Fruit fly (Drosophila melanogaster) whole organism, embryonic: ENCODE measurements around the gene CG44385.

Experiments used
- ATbp ChIP-seq: fragments of 200-800 bp; sonication (Bioruptor generic); optimal IDR thresholded peaks from 2 replicates; lab custom pipeline; 2017; ENCODE audit warnings: missing biosample characterization, mild to moderate bottlenecking, missing genetic modification characterization, missing genetic modification reagents
- B-H2 ChIP-seq: fragments of 200-800 bp; sonication (Bioruptor generic); optimal IDR thresholded peaks from 2 replicates; lab custom pipeline; 2018; ENCODE audit warnings: missing biosample characterization, mild to moderate bottlenecking, missing genetic modification characterization
- Blimp-1 ChIP-seq: fragments of 200-800 bp; sonication (Bioruptor generic); optimal IDR thresholded peaks from 3 replicates; lab custom pipeline; 2018; ENCODE audit warnings: missing biosample characterization, missing genetic modification characterization, mild to moderate bottlenecking, moderate library complexity, missing genetic modification reagents
- CG12104 ChIP-seq: fragments of 200-800 bp; sonication (Bioruptor generic); optimal IDR thresholded peaks from 3 replicates; lab custom pipeline; 2016; ENCODE audit warnings: missing biosample characterization, missing genetic modification characterization
- CG12155 ChIP-seq: fragments of 200-800 bp; sonication (Bioruptor generic); optimal IDR thresholded peaks from 3 replicates; lab custom pipeline; 2016; ENCODE audit warnings: missing biosample characterization, missing genetic modification characterization
- CG13123 ChIP-seq: fragments of 200-800 bp; sonication (Bioruptor generic); optimal IDR thresholded peaks from 2 replicates; lab custom pipeline; 2016; ENCODE audit warnings: missing biosample characterization, missing genetic modification characterization
- CG14710 ChIP-seq: fragments of 200-800 bp; sonication (Bioruptor generic); optimal IDR thresholded peaks from 3 replicates; lab custom pipeline; 2019; ENCODE audit warnings: missing biosample characterization, mild to moderate bottlenecking, missing genetic modification characterization, moderate library complexity
- CG31365 ChIP-seq: fragments of 200-800 bp; sonication (Bioruptor generic); optimal IDR thresholded peaks from 2 replicates; lab custom pipeline; 2018; ENCODE audit warnings: missing biosample characterization, mild to moderate bottlenecking, missing genetic modification characterization
- CG32767 ChIP-seq: fragments of 200-800 bp; sonication (Bioruptor generic); IDR thresholded peaks from 2 replicates; pipeline ENCODE4 v1.3.6; 2022; ENCODE audit warnings: missing biosample characterization, missing genetic modification characterization
- CG6254 ChIP-seq: fragments of 200-800 bp; sonication (Bioruptor generic); optimal IDR thresholded peaks from 3 replicates; lab custom pipeline; 2017; ENCODE audit warnings: mild to moderate bottlenecking, missing biosample characterization, missing genetic modification reagents, missing genetic modification characterization
- CG7271 ChIP-seq: fragments of 200-800 bp; sonication (Bioruptor generic); optimal IDR thresholded peaks from 2 replicates; lab custom pipeline; 2018; ENCODE audit warnings: missing biosample characterization, mild to moderate bottlenecking, missing genetic modification characterization, moderate library complexity
- CG7963 ChIP-seq: fragments of 200-800 bp; sonication (Bioruptor generic); IDR thresholded peaks from 3 replicates; pipeline ENCODE4 v1.3.6; 2022; ENCODE audit warnings: missing biosample characterization, missing genetic modification characterization; ENCODE audit not compliant: partially characterized antibody
- CG9876 ChIP-seq: fragments of 200-800 bp; sonication (Bioruptor generic); optimal IDR thresholded peaks from 2 replicates; lab custom pipeline; 2016; ENCODE audit warnings: missing biosample characterization, missing genetic modification characterization
- CG9932 ChIP-seq: fragments of 200-800 bp; sonication (Bioruptor generic); IDR thresholded peaks from 2 replicates; pipeline ENCODE4 v1.3.6; 2022; ENCODE audit warnings: missing biosample characterization, missing genetic modification characterization
- Camta ChIP-seq: fragments of 200-800 bp; sonication (Bioruptor generic); optimal IDR thresholded peaks from 2 replicates; lab custom pipeline; 2016; ENCODE audit warnings: missing biosample characterization, missing genetic modification characterization
- CoRest ChIP-seq: fragments of 200-800 bp; sonication (Bioruptor generic); optimal IDR thresholded peaks from 3 replicates; lab custom pipeline; 2018; ENCODE audit warnings: missing biosample characterization, mild to moderate bottlenecking, missing genetic modification characterization, moderate library complexity
- HLH4C ChIP-seq: fragments of 200-800 bp; sonication (Bioruptor generic); IDR thresholded peaks from 3 replicates; pipeline ENCODE4 v1.3.6; 2022; ENCODE audit warnings: missing biosample characterization, missing genetic modification characterization; ENCODE audit not compliant: partially characterized antibody
- HmgZ ChIP-seq: fragments of 200-800 bp; sonication (Bioruptor generic); optimal IDR thresholded peaks from 2 replicates; lab custom pipeline; 2018; ENCODE audit warnings: missing biosample characterization, mild to moderate bottlenecking, missing genetic modification characterization
- Hr39 ChIP-seq: fragments of >200 bp; optimal IDR thresholded peaks from 2 replicates; lab custom pipeline; 2017
- Hr51 ChIP-seq, 2 experiments: fragments of 200-800 bp; sonication (Bioruptor generic); optimal IDR thresholded peaks; 2 replicates in 1 of 2; 3 replicates in 1 of 2; lab custom pipeline; 2016 to 2018; ENCODE audit warnings: missing biosample characterization in 2 of 2, missing genetic modification characterization in 2 of 2, mild to moderate bottlenecking in 1 of 2, moderate library complexity in 1 of 2
- Lpt ChIP-seq: fragments of >200 bp; optimal IDR thresholded peaks from 2 replicates; lab custom pipeline; 2018; ENCODE audit warnings: missing biosample characterization, missing genetic modification characterization
- MTF-1 ChIP-seq: fragments of 200-800 bp; sonication (Bioruptor generic); optimal IDR thresholded peaks from 2 replicates; lab custom pipeline; 2018; ENCODE audit warnings: missing biosample characterization, mild to moderate bottlenecking, missing genetic modification characterization, borderline replicate concordance
- Meics ChIP-seq: fragments of 200-800 bp; sonication (Bioruptor generic); optimal IDR thresholded peaks from 2 replicates; lab custom pipeline; 2017; ENCODE audit warnings: missing biosample characterization, mild to moderate bottlenecking, missing genetic modification characterization
- Myb ChIP-seq: fragments of 200-800 bp; sonication (Bioruptor generic); optimal IDR thresholded peaks from 2 replicates; lab custom pipeline; 2016; ENCODE audit warnings: missing biosample characterization, missing genetic modification characterization
- Oli ChIP-seq: fragments of 200-800 bp; sonication (Bioruptor generic); optimal IDR thresholded peaks from 2 replicates; lab custom pipeline; 2018; ENCODE audit warnings: missing biosample characterization, mild to moderate bottlenecking, missing genetic modification characterization, moderate library complexity
- Optix ChIP-seq: fragments of 200-800 bp; sonication (Bioruptor generic); IDR thresholded peaks from 3 replicates; pipeline ENCODE4 v1.3.6; 2022; ENCODE audit warnings: missing biosample characterization, missing genetic modification characterization
- Scr ChIP-seq: fragments of 200-800 bp; sonication (Bioruptor generic); IDR thresholded peaks from 2 replicates; pipeline ENCODE4 v1.3.6; 2022; ENCODE audit warnings: missing biosample characterization, missing genetic modification characterization; ENCODE audit not compliant: partially characterized antibody
- Six4 ChIP-seq: fragments of 200-800 bp; sonication (Bioruptor generic); optimal IDR thresholded peaks from 2 replicates; lab custom pipeline; 2016; ENCODE audit warnings: missing biosample characterization, missing genetic modification characterization
- Sry-β ChIP-seq: fragments of 200-800 bp; sonication (Bioruptor generic); optimal IDR thresholded peaks from 2 replicates; lab custom pipeline; 2018; ENCODE audit warnings: missing biosample characterization, mild to moderate bottlenecking, missing genetic modification characterization, moderate library complexity
- Vsx1 ChIP-seq: fragments of 200-800 bp; sonication (Bioruptor generic); optimal IDR thresholded peaks from 2 replicates; lab custom pipeline; 2017; ENCODE audit warnings: missing biosample characterization, mild to moderate bottlenecking, missing genetic modification characterization, missing genetic modification reagents
- YL-1 ChIP-seq: fragments of 200-800 bp; sonication (Bioruptor generic); optimal IDR thresholded peaks from 3 replicates; lab custom pipeline; 2017; ENCODE audit warnings: missing biosample characterization, mild to moderate bottlenecking, missing genetic modification characterization
- al ChIP-seq: fragments of 200-800 bp; sonication (Bioruptor generic); IDR thresholded peaks from 2 replicates; pipeline ENCODE4 v1.3.6; 2022; ENCODE audit warnings: missing biosample characterization, missing genetic modification characterization
- bowl ChIP-seq: fragments of 200-800 bp; sonication (Bioruptor generic); IDR thresholded peaks from 2 replicates; pipeline ENCODE4 v1.3.6; 2022; ENCODE audit warnings: missing biosample characterization, missing genetic modification characterization
- cad ChIP-seq: fragments of >200 bp; optimal IDR thresholded peaks from 2 replicates; lab custom pipeline; 2017; ENCODE audit warnings: missing biosample characterization, missing genetic modification characterization
- cato ChIP-seq: fragments of 200-800 bp; sonication (Bioruptor generic); optimal IDR thresholded peaks from 2 replicates; lab custom pipeline; 2016; ENCODE audit warnings: missing biosample characterization, missing genetic modification characterization, borderline replicate concordance
- fd3F ChIP-seq: fragments of 200-800 bp; sonication (Bioruptor generic); optimal IDR thresholded peaks from 2 replicates; lab custom pipeline; 2018; ENCODE audit warnings: missing biosample characterization, mild to moderate bottlenecking, missing genetic modification characterization, moderate library complexity
- fru ChIP-seq: fragments of >200 bp; optimal IDR thresholded peaks from 2 replicates; lab custom pipeline; 2017
- gsb ChIP-seq: fragments of 200-800 bp; sonication (Bioruptor generic); IDR thresholded peaks from 2 replicates; pipeline ENCODE4 v1.3.6; 2022; ENCODE audit warnings: missing biosample characterization, missing genetic modification characterization
- ham ChIP-seq: fragments of 200-800 bp; sonication (Bioruptor generic); IDR thresholded peaks from 2 replicates; pipeline ENCODE4 v1.3.6; 2022; ENCODE audit warnings: missing biosample characterization, missing genetic modification characterization
- hb ChIP-seq: fragments of 200-800 bp; sonication (Bioruptor generic); IDR thresholded peaks from 3 replicates; pipeline ENCODE4 v1.3.6; 2022; ENCODE audit warnings: missing biosample characterization, missing genetic modification characterization; ENCODE audit not compliant: partially characterized antibody
- ind ChIP-seq: fragments of 200-800 bp; sonication (Bioruptor generic); optimal IDR thresholded peaks from 3 replicates; lab custom pipeline; 2016; ENCODE audit warnings: missing biosample characterization, missing genetic modification characterization
- kay ChIP-seq: fragments of 200-800 bp; sonication (Bioruptor generic); optimal IDR thresholded peaks from 2 replicates; lab custom pipeline; 2016; ENCODE audit warnings: missing biosample characterization, missing genetic modification characterization
- lilli ChIP-seq: fragments of 200-800 bp; sonication (Bioruptor generic); optimal IDR thresholded peaks from 3 replicates; lab custom pipeline; 2016; ENCODE audit warnings: missing biosample characterization, missing genetic modification characterization
- lov ChIP-seq, 2 experiments: fragments of 200-800 bp in 1 of 2; fragments of >200 bp in 1 of 2; sonication (Bioruptor generic) in 1 of 2; IDR thresholded peaks in 1 of 2; optimal IDR thresholded peaks in 1 of 2; 2 replicates in 1 of 2; 3 replicates in 1 of 2; pipeline versions ENCODE4 v1.3.6 to Lab custom; 2017 to 2022; ENCODE audit warnings: missing biosample characterization in 1 of 2, missing genetic modification characterization in 1 of 2
- nerfin-2 ChIP-seq: fragments of 200-800 bp; sonication (Bioruptor generic); IDR thresholded peaks from 2 replicates; pipeline ENCODE4 v1.3.6; 2022; ENCODE audit warnings: missing biosample characterization, missing genetic modification characterization; ENCODE audit not compliant: partially characterized antibody
- pita ChIP-seq: fragments of 200-800 bp; sonication (Bioruptor generic); optimal IDR thresholded peaks from 2 replicates; lab custom pipeline; 2017; ENCODE audit warnings: missing biosample characterization, mild to moderate bottlenecking, missing genetic modification characterization
- pnt ChIP-seq: fragments of 200-800 bp; sonication (Bioruptor generic); optimal IDR thresholded peaks from 3 replicates; lab custom pipeline; 2016; ENCODE audit warnings: missing biosample characterization, missing genetic modification characterization
- trh ChIP-seq: fragments of 200-800 bp; sonication (Bioruptor generic); optimal IDR thresholded peaks from 2 replicates; lab custom pipeline; 2016; ENCODE audit warnings: missing biosample characterization, missing genetic modification characterization
- ttk ChIP-seq: fragments of 200-800 bp; sonication (Bioruptor generic); IDR thresholded peaks from 2 replicates; pipeline ENCODE4 v2.1.2; 2022; ENCODE audit warnings: missing biosample characterization, missing genetic modification characterization
- zfh1 ChIP-seq: fragments of 200-800 bp; sonication (Bioruptor generic); IDR thresholded peaks from 3 replicates; pipeline ENCODE4 v1.3.6; 2022; ENCODE audit warnings: missing biosample characterization, missing genetic modification characterization

CG44385 gene

dm6 chrX:11146598-11147176, 14.5 kb upstream of the CG44385 start (continued):
- TF ChIP-seq Hr51 (GFP tag; optimal IDR thresholded peaks at IDR 0.05; lab: Kevin White, UChicago) = no peak
- no peak for TF ChIP-seq CG12155 (GFP tag; lab: Kevin White, UChicago)
- no peak for TF ChIP-seq bowl (GFP tag; lab: Robert Waterston, UW)
- no peak for TF ChIP-seq CG6254 (GFP tag; lab: Kevin White, UChicago)
- TF ChIP-seq CG7271 (tag; lab: Kevin White, UChicago) = no peak
- no peak for TF ChIP-seq hb (GFP tag; lab: Robert Waterston, UW)
- TF ChIP-seq al (GFP tag; lab: Robert Waterston, UW) = 0 out of 2 replicates have a peak, but pooled peaks have one; percentile 20
- TF ChIP-seq CG31365 (tag; lab: Kevin White, UChicago) = no peak
- TF ChIP-seq pnt (GFP tag; lab: Kevin White, UChicago) = peak; percentile 19
- no peak for TF ChIP-seq fru (lab: Kevin White, UChicago)
- TF ChIP-seq gsb (GFP tag; lab: Robert Waterston, UW) = no peak
- no peak for TF ChIP-seq CG9876 (GFP tag; lab: Kevin White, UChicago)
- TF ChIP-seq Oli (tag; lab: Kevin White, UChicago) = no peak
- TF ChIP-seq trh (GFP tag; lab: Kevin White, UChicago) = no peak
- TF ChIP-seq CG7963 (GFP tag; lab: Robert Waterston, UW) = no peak
- TF ChIP-seq ind (GFP tag; lab: Kevin White, UChicago) = peak; percentile 27
- TF ChIP-seq Sry-β = no peak
- TF ChIP-seq CoRest (tag; lab: Kevin White, UChicago) = no peak
- no peak for TF ChIP-seq nerfin-2 (GFP tag; lab: Robert Waterston, UW)
- TF ChIP-seq pita (GFP tag; lab: Kevin White, UChicago) = no peak
- TF ChIP-seq B-H2 (GFP tag; lab: Kevin White, UChicago) = no peak
- TF ChIP-seq cato (GFP tag; lab: Kevin White, UChicago) = no peak
- no peak for TF ChIP-seq ham (GFP tag; lab: Robert Waterston, UW)
- TF ChIP-seq Camta (GFP tag; lab: Kevin White, UChicago) = no peak
- TF ChIP-seq ATbp (GFP tag; lab: Kevin White, UChicago) = no peak
- TF ChIP-seq cad (GFP tag; lab: Kevin White, UChicago) = no peak
- TF ChIP-seq lilli = peak; percentile 4
- TF ChIP-seq CG12104 = no peak
- TF ChIP-seq Meics (GFP tag; lab: Kevin White, UChicago) = no peak
- no peak for TF ChIP-seq kay (GFP tag; lab: Kevin White, UChicago)
- no peak for TF ChIP-seq Vsx1 (GFP tag; lab: Kevin White, UChicago)
- no peak for TF ChIP-seq fd3F (GFP tag; lab: Kevin White, UChicago)
- no peak for TF ChIP-seq Blimp-1 (GFP tag; lab: Kevin White, UChicago)
- TF ChIP-seq HmgZ (tag; lab: Kevin White, UChicago) = no peak
- TF ChIP-seq Optix (GFP tag; lab: Robert Waterston, UW) = no peak
- no peak; the same call in 1 of the 2 replicates for TF ChIP-seq ttk (GFP tag; lab: Robert Waterston, UW)
- TF ChIP-seq zfh1 = peak; percentile 79
- 0 out of 2 replicates have a peak, but pooled peaks have one; percentile 20 for TF ChIP-seq CG9932 (GFP tag; lab: Robert Waterston, UW)
- TF ChIP-seq MTF-1 (GFP tag; lab: Kevin White, UChicago) = no peak
- no peak for TF ChIP-seq HLH4C (GFP tag; lab: Robert Waterston, UW)
- no peak for TF ChIP-seq YL-1 (GFP tag; lab: Kevin White, UChicago)
- no peak for TF ChIP-seq lov (optimal IDR thresholded peaks at IDR 0.05; lab: Kevin White, UChicago)
- TF ChIP-seq lov (GFP tag; IDR thresholded peaks at IDR 0.05; lab: Robert Waterston, UW) = 0 out of 3 replicates have a peak, but pooled peaks have one; percentile 11
- TF ChIP-seq Scr = no peak
- TF ChIP-seq Six4 (GFP tag; lab: Kevin White, UChicago) = no peak
- TF ChIP-seq Hr39 (lab: Kevin White, UChicago) = no peak
- TF ChIP-seq Myb (GFP tag; lab: Kevin White, UChicago) = no peak
- no peak for TF ChIP-seq CG13123
- peak; percentile 16 for TF ChIP-seq CG14710 (tag; lab: Kevin White, UChicago)
- no peak for TF ChIP-seq CG32767 (GFP tag; lab: Robert Waterston, UW)
- TF ChIP-seq Lpt (GFP tag; lab: Kevin White, UChicago) = no peak
